Worm (Caenorhabditis elegans) whole organism, L1 larva: ENCODE results near the gene scl-1.
A peak's percentile ranks its signal among the peaks of the same experiment; 100 is the strongest.

ENCODE experiments used
- F16B12.6 ChIP-seq: fragments of 150-350 bp; optimal IDR thresholded peaks from 2 replicates; lab custom pipeline; 2014; ENCODE audit warnings: missing biosample characterization, missing genetic modification characterization
- alr-1 ChIP-seq: fragments of 200-800 bp; sonication (Bioruptor generic); optimal IDR thresholded peaks from 2 replicates; lab custom pipeline; 2018; ENCODE audit warnings: borderline replicate concordance, mild to moderate bottlenecking, missing genetic modification characterization, missing compliant biosample characterization
- ama-1 ChIP-seq: fragments of 150-350 bp; optimal IDR thresholded peaks from 2 replicates; lab custom pipeline; 2014
- blmp-1 ChIP-seq: fragments of 150-350 bp; optimal IDR thresholded peaks from 2 replicates; lab custom pipeline; 2014; ENCODE audit warnings: missing biosample characterization, missing genetic modification characterization
- ceh-8 ChIP-seq: fragments of 200-800 bp; sonication (Bioruptor generic); optimal IDR thresholded peaks from 2 replicates; lab custom pipeline; 2018; ENCODE audit warnings: mild to moderate bottlenecking, missing genetic modification characterization, moderate library complexity, missing compliant biosample characterization
- dpl-1 ChIP-seq, 3 experiments: fragments of 150-350 bp in 2 of 3; sonication (generic microtip) in 1 of 3; optimal IDR thresholded peaks; 2 replicates each; lab custom pipeline; 2014 to 2017; ENCODE audit warnings: missing biosample characterization in 3 of 3, missing genetic modification characterization in 3 of 3, missing genetic modification reagents in 3 of 3
- dsc-1 ChIP-seq: sonication (generic microtip); optimal IDR thresholded peaks from 2 replicates; lab custom pipeline; 2016; ENCODE audit warnings: mild to moderate bottlenecking, missing genetic modification characterization, missing compliant biosample characterization
- efl-1 ChIP-seq, 4 experiments: fragments of 150-350 bp; optimal IDR thresholded peaks in 3 of 4; peaks in 1 of 4; 1 replicate in 1 of 4; 2 replicates in 3 of 4; lab custom pipeline; 2014; ENCODE audit warnings: missing biosample characterization in 2 of 4, missing genetic modification characterization in 2 of 4, missing genetic modification reagents in 2 of 4
- egl-13 ChIP-seq: sonication (generic microtip); optimal IDR thresholded peaks from 2 replicates; lab custom pipeline; 2016; ENCODE audit warnings: missing genotype, missing genetic modification reagents, missing genetic modification characterization, missing compliant biosample characterization
- egl-27 ChIP-seq, 2 experiments: fragments of 150-350 bp in 1 of 2; sonication (generic microtip); optimal IDR thresholded peaks; 3 replicates each; lab custom pipeline; 2017 to 2018; ENCODE audit warnings: missing biosample characterization in 2 of 2, missing genetic modification characterization in 2 of 2, missing genetic modification reagents in 2 of 2
- elt-3 ChIP-seq, 6 experiments: fragments of 150-350 bp in 1 of 6; sonication (generic microtip); optimal IDR thresholded peaks; 2 replicates each; lab custom pipeline; 2017 to 2018; ENCODE audit warnings: missing biosample characterization in 6 of 6, missing genetic modification characterization in 6 of 6, inconsistent platforms in 1 of 6
- ets-5 ChIP-seq: fragments of 200-800 bp; sonication (Bioruptor generic); IDR thresholded peaks from 2 replicates; pipeline ENCODE4 v1.3.6; 2022; ENCODE audit warnings: missing genetic modification characterization, missing compliant biosample characterization
- fkh-8 ChIP-seq: sonication (generic microtip); optimal IDR thresholded peaks from 2 replicates; lab custom pipeline; 2016; ENCODE audit warnings: mild to moderate bottlenecking, missing genetic modification characterization, missing compliant biosample characterization
- fos-1 ChIP-seq: fragments of 150-350 bp; optimal IDR thresholded peaks from 2 replicates; lab custom pipeline; 2014; ENCODE audit warnings: missing biosample characterization, missing genetic modification characterization
- irx-1 ChIP-seq: sonication (generic microtip); optimal IDR thresholded peaks from 2 replicates; lab custom pipeline; 2016; ENCODE audit warnings: missing genetic modification characterization, missing compliant biosample characterization
- isw-1 ChIP-seq: fragments of 200-800 bp; sonication (Bioruptor generic); IDR thresholded peaks from 2 replicates; pipeline ENCODE4 v1.3.6; 2022; ENCODE audit warnings: missing genetic modification characterization, missing compliant biosample characterization
- lin-15B ChIP-seq: fragments of 150-350 bp; sonication (generic microtip); optimal IDR thresholded peaks from 3 replicates; lab custom pipeline; 2014; ENCODE audit warnings: missing biosample characterization, missing genetic modification characterization
- lin-35 ChIP-seq, 2 experiments: fragments of 150-350 bp; optimal IDR thresholded peaks; 2 replicates each; lab custom pipeline; 2014; ENCODE audit warnings: missing biosample characterization in 2 of 2, missing genetic modification characterization in 2 of 2, missing genetic modification reagents in 2 of 2
- lin-39 ChIP-seq: fragments of 150-350 bp; optimal IDR thresholded peaks from 2 replicates; lab custom pipeline; 2014; ENCODE audit warnings: missing biosample characterization, missing genetic modification reagents, missing genetic modification characterization
- lir-3 ChIP-seq: sonication (generic microtip); optimal IDR thresholded peaks from 2 replicates; lab custom pipeline; 2016; ENCODE audit warnings: mild to moderate bottlenecking, missing genetic modification characterization, moderate library complexity, missing compliant biosample characterization; ENCODE audit not compliant: poor library complexity
- mep-1 ChIP-seq: fragments of 150-350 bp; optimal IDR thresholded peaks from 2 replicates; lab custom pipeline; 2014; ENCODE audit warnings: missing biosample characterization, missing genetic modification characterization
- nhr-12 ChIP-seq: sonication (generic microtip); optimal IDR thresholded peaks from 2 replicates; lab custom pipeline; 2017; ENCODE audit warnings: missing biosample characterization, missing genetic modification characterization
- nhr-19 ChIP-seq: fragments of 200-800 bp; sonication (Bioruptor generic); conservative IDR thresholded peaks from 2 replicates; pipeline ENCODE4 v1.3.6; 2022; ENCODE audit warnings: missing genetic modification characterization, missing compliant biosample characterization
- nhr-20 ChIP-seq: sonication (generic microtip); optimal IDR thresholded peaks from 2 replicates; lab custom pipeline; 2016; ENCODE audit warnings: mild to moderate bottlenecking, missing genetic modification characterization, missing compliant biosample characterization
- nhr-47 ChIP-seq: sonication (generic microtip); optimal IDR thresholded peaks from 2 replicates; lab custom pipeline; 2016; ENCODE audit warnings: mild to moderate bottlenecking, missing genetic modification characterization, moderate library complexity, missing compliant biosample characterization
- nhr-71 ChIP-seq: sonication (generic microtip); optimal IDR thresholded peaks from 2 replicates; lab custom pipeline; 2016; ENCODE audit warnings: mild to moderate bottlenecking, missing genetic modification characterization, moderate library complexity, missing compliant biosample characterization
- nhr-77 ChIP-seq: fragments of 150-350 bp; optimal IDR thresholded peaks from 2 replicates; lab custom pipeline; 2014; ENCODE audit warnings: missing biosample characterization, missing genetic modification characterization
- nhr-85 ChIP-seq: sonication (generic microtip); peaks from one replicate; lab custom pipeline; 2016; ENCODE audit warnings: missing genetic modification characterization, inconsistent platforms, missing compliant biosample characterization
- pag-3 ChIP-seq: sonication (generic microtip); optimal IDR thresholded peaks from 2 replicates; lab custom pipeline; 2017; ENCODE audit warnings: missing genetic modification characterization, mild to moderate bottlenecking, missing compliant biosample characterization, antibody characterized with exemption, borderline replicate concordance; ENCODE audit not compliant: insufficient read depth
- pax-3 ChIP-seq: fragments of 200-800 bp; sonication (Bioruptor generic); optimal IDR thresholded peaks from 2 replicates; lab custom pipeline; 2018; ENCODE audit warnings: mild to moderate bottlenecking, missing genetic modification characterization, moderate library complexity, missing compliant biosample characterization
- pqm-1 ChIP-seq: sonication (generic microtip); optimal IDR thresholded peaks from 3 replicates; lab custom pipeline; 2017; ENCODE audit warnings: missing biosample characterization, missing genetic modification characterization
- snpc-4 ChIP-seq: fragments of 150-350 bp; optimal IDR thresholded peaks from 2 replicates; lab custom pipeline; 2014; ENCODE audit warnings: missing biosample characterization, missing genetic modification characterization
- sox-4 ChIP-seq: sonication (generic microtip); optimal IDR thresholded peaks from 2 replicates; lab custom pipeline; 2016; ENCODE audit warnings: missing genetic modification characterization, missing compliant biosample characterization
- tbx-2 ChIP-seq: sonication (generic microtip); optimal IDR thresholded peaks from 2 replicates; lab custom pipeline; 2016; ENCODE audit warnings: missing genetic modification characterization, missing compliant biosample characterization
- unc-62 ChIP-seq: fragments of 150-350 bp; optimal IDR thresholded peaks from 2 replicates; lab custom pipeline; 2014; ENCODE audit warnings: missing biosample characterization, missing genetic modification reagents, missing genetic modification characterization
- unc-98 ChIP-seq: fragments of 200-800 bp; sonication (Bioruptor generic); IDR thresholded peaks from 2 replicates; pipeline ENCODE4 v1.3.6; 2022; ENCODE audit warnings: missing genetic modification characterization, missing compliant biosample characterization
- zag-1 ChIP-seq: fragments of 150-350 bp; optimal IDR thresholded peaks from 2 replicates; lab custom pipeline; 2014; ENCODE audit warnings: missing biosample characterization, missing genetic modification characterization
- zip-4 ChIP-seq: fragments of 200-800 bp; sonication (Bioruptor generic); optimal IDR thresholded peaks from 2 replicates; lab custom pipeline; 2018; ENCODE audit warnings: mild to moderate bottlenecking, missing genetic modification characterization, moderate library complexity, missing compliant biosample characterization

Gene scl-1

ce11 chrIV:13098652-13099051, 42.5 kb downstream of the scl-1 start, which contains the start of the genes dli-1, tin-9.2 and exos-4.1 (continued):
- peak; percentile 73 for TF ChIP-seq lin-39 (tag; lab: Kevin White, UChicago)
- TF ChIP-seq blmp-1: peak; percentile 62
- TF ChIP-seq nhr-77 (tag; lab: Kevin White, UChicago): peak; percentile 17
- TF ChIP-seq dpl-1 (GFP tag; optimal IDR thresholded peaks at IDR 0.05; lab: Kevin White, UChicago): peak; percentile 73 to 84 (median 79)
- peak; percentile 82 to 84 for TF ChIP-seq efl-1 (optimal IDR thresholded peaks at IDR 0.05; lab: Kevin White, UChicago)
- TF ChIP-seq efl-1 (GFP tag; optimal IDR thresholded peaks at IDR 0.05 in 1 of 2; lab: Kevin White, UChicago): peak; percentile 82 to 97
- peak; percentile 46 for TF ChIP-seq lir-3 (tag; lab: Kevin White, UChicago)
- TF ChIP-seq tbx-2 (tag; lab: Kevin White, UChicago): peak; percentile 81
- peak in 1 of 6 experiments; percentile 39 for TF ChIP-seq elt-3 (tag; optimal IDR thresholded peaks at IDR 0.05; lab: Kevin White, UChicago)
- no peak for TF ChIP-seq unc-98
- TF ChIP-seq irx-1 (tag; lab: Kevin White, UChicago): peak; percentile 51
- peak; percentile 83 for TF ChIP-seq nhr-85 (tag; lab: Kevin White, UChicago)
- no peak for TF ChIP-seq egl-27 (tag; optimal IDR thresholded peaks at IDR 0.05; lab: Kevin White, UChicago)
- TF ChIP-seq dsc-1 (tag; lab: Kevin White, UChicago): peak; percentile 74
- peak; percentile 95 for TF ChIP-seq mep-1 (tag; lab: Kevin White, UChicago)
- TF ChIP-seq isw-1: peak; percentile 79
- peak; percentile 49 for TF ChIP-seq egl-13 (tag; lab: Kevin White, UChicago)
- no peak for TF ChIP-seq pag-3 (tag; lab: Kevin White, UChicago)
- TF ChIP-seq zag-1 (tag; lab: Kevin White, UChicago): no peak
- TF ChIP-seq F16B12.6 (tag; lab: Kevin White, UChicago): peak; percentile 94
- peak; percentile 33 for TF ChIP-seq fos-1 (tag; lab: Kevin White, UChicago)
- TF ChIP-seq lin-15B (tag; lab: Kevin White, UChicago): peak; percentile 62
- no peak for TF ChIP-seq sox-4 (tag; lab: Kevin White, UChicago)
- TF ChIP-seq alr-1 (tag; lab: Kevin White, UChicago): no peak
- TF ChIP-seq fkh-8 (tag; lab: Kevin White, UChicago): peak; percentile 50
- peak; percentile 16 for TF ChIP-seq ama-1 (lab: Kevin White, UChicago)
- TF ChIP-seq snpc-4 (tag; lab: Kevin White, UChicago): peak; percentile 57
- TF ChIP-seq zip-4 (GFP tag; lab: Kevin White, UChicago): peak; percentile 18
- TF ChIP-seq nhr-20 (tag; lab: Kevin White, UChicago): peak; percentile 73
- no peak for TF ChIP-seq pax-3 (tag; lab: Kevin White, UChicago)
- no peak for TF ChIP-seq ceh-8
- peak; percentile 85 for TF ChIP-seq nhr-47 (tag; lab: Kevin White, UChicago)

ce11 chrIV:13100415-13100814, 44.3 kb downstream of the scl-1 start, which contains the start of gene fask-1:
fask-1 (plus strand) TSS chrIV:13100715.
- TF ChIP-seq unc-62 (GFP tag; lab: Kevin White, UChicago): no peak
- TF ChIP-seq nhr-12 (tag; lab: Kevin White, UChicago): no peak
- no peak for TF ChIP-seq nhr-19
- TF ChIP-seq lin-35 (GFP tag; optimal IDR thresholded peaks at IDR 0.05; lab: Kevin White, UChicago): no peak
- no peak for TF ChIP-seq isw-1
- no peak for TF ChIP-seq pag-3 (tag; lab: Kevin White, UChicago)
- no peak for TF ChIP-seq nhr-71
- TF ChIP-seq ets-5 (GFP tag; lab: Robert Waterston, UW): no peak
- TF ChIP-seq, all 84 proteins: peak for 0

ce11 chrIV:13104900-13105299, 48.8 kb downstream of the scl-1 start, which contains the start of gene rde-11:
rde-11 (plus strand) TSS chrIV:13105200.
- TF ChIP-seq pqm-1 (tag; lab: Kevin White, UChicago): no peak
